Worm (Caenorhabditis elegans) whole organism, late embryonic: Measurements from ENCODE around the gene fcd-2.
A peak's percentile ranks its signal among the peaks of the same experiment; 100 is the strongest.

ENCODE experiments used
- K09A11.1 ChIP-seq: sonication (generic microtip); optimal IDR thresholded peaks from 2 replicates; lab custom pipeline; 2017; ENCODE audit warnings: antibody characterized with exemption, mild to moderate bottlenecking, missing genetic modification characterization, missing compliant biosample characterization; ENCODE audit not compliant: insufficient read depth
- T23F11.4 ChIP-seq: fragments of 200-800 bp; sonication (Bioruptor generic); optimal IDR thresholded peaks from 2 replicates; lab custom pipeline; 2018; ENCODE audit warnings: mild to moderate bottlenecking, missing genetic modification characterization, missing compliant biosample characterization
- ahr-1 ChIP-seq: sonication (generic microtip); optimal IDR thresholded peaks from 2 replicates; lab custom pipeline; 2016; ENCODE audit warnings: missing genetic modification characterization, missing compliant biosample characterization
- ama-1 ChIP-seq: fragments of 150-350 bp; optimal IDR thresholded peaks from 2 replicates; lab custom pipeline; 2014
- ceh-18 ChIP-seq: sonication (generic microtip); optimal IDR thresholded peaks from 2 replicates; lab custom pipeline; 2016; ENCODE audit warnings: missing genetic modification characterization, missing compliant biosample characterization
- ceh-24 ChIP-seq: sonication (generic microtip); optimal IDR thresholded peaks from 2 replicates; lab custom pipeline; 2016; ENCODE audit warnings: mild to moderate bottlenecking, missing genetic modification characterization, missing compliant biosample characterization
- ceh-30 ChIP-seq: fragments of 150-350 bp; optimal IDR thresholded peaks from 2 replicates; lab custom pipeline; 2014; ENCODE audit warnings: missing biosample characterization, missing genetic modification characterization
- ceh-31 ChIP-seq: sonication (generic microtip); optimal IDR thresholded peaks from 2 replicates; lab custom pipeline; 2016; ENCODE audit warnings: missing genetic modification characterization, missing compliant biosample characterization
- ceh-34 ChIP-seq: sonication (generic microtip); optimal IDR thresholded peaks from 2 replicates; lab custom pipeline; 2016; ENCODE audit warnings: mild to moderate bottlenecking, missing genetic modification characterization, missing compliant biosample characterization
- ceh-45 ChIP-seq: fragments of 200-800 bp; sonication (Bioruptor generic); IDR thresholded peaks from 2 replicates; pipeline ENCODE4 v1.3.6; 2022; ENCODE audit warnings: missing genetic modification reagents, missing genetic modification characterization, missing compliant biosample characterization
- ceh-9 ChIP-seq: sonication (generic microtip); optimal IDR thresholded peaks from 2 replicates; lab custom pipeline; 2016; ENCODE audit warnings: mild to moderate bottlenecking, missing genetic modification characterization, inconsistent platforms, missing compliant biosample characterization
- dve-1 ChIP-seq: sonication (generic microtip); optimal IDR thresholded peaks from 2 replicates; lab custom pipeline; 2017; ENCODE audit warnings: antibody characterized with exemption, mild to moderate bottlenecking, missing genetic modification characterization, missing compliant biosample characterization
- elt-2 ChIP-seq: sonication (generic microtip); optimal IDR thresholded peaks from 2 replicates; lab custom pipeline; 2016; ENCODE audit warnings: missing genetic modification reagents, missing genetic modification characterization, missing compliant biosample characterization
- elt-4 ChIP-seq: sonication (generic microtip); optimal IDR thresholded peaks from 2 replicates; lab custom pipeline; 2016; ENCODE audit warnings: missing genetic modification characterization, missing compliant biosample characterization
- eyg-1 ChIP-seq: sonication (generic microtip); optimal IDR thresholded peaks from 2 replicates; lab custom pipeline; 2016; ENCODE audit warnings: missing genotype, missing genetic modification characterization, missing compliant biosample characterization
- fax-1 ChIP-seq: sonication (generic microtip); optimal IDR thresholded peaks from 2 replicates; lab custom pipeline; 2016; ENCODE audit warnings: missing genotype, missing genetic modification characterization, missing compliant biosample characterization
- fkh-10 ChIP-seq: fragments of 150-350 bp; optimal IDR thresholded peaks from 2 replicates; lab custom pipeline; 2014; ENCODE audit warnings: missing biosample characterization, missing genetic modification reagents, missing genetic modification characterization
- fkh-6 ChIP-seq: sonication (generic microtip); optimal IDR thresholded peaks from 2 replicates; lab custom pipeline; 2016; ENCODE audit warnings: missing genetic modification characterization, missing compliant biosample characterization
- gmeb-2 ChIP-seq: sonication (generic microtip); optimal IDR thresholded peaks from 2 replicates; lab custom pipeline; 2016; ENCODE audit warnings: missing genetic modification characterization, inconsistent platforms, missing compliant biosample characterization
- hlh-13 ChIP-seq: fragments of 200-800 bp; sonication (Bioruptor generic); optimal IDR thresholded peaks from 2 replicates; lab custom pipeline; 2018; ENCODE audit warnings: mild to moderate bottlenecking, missing genetic modification characterization, missing compliant biosample characterization
- hlh-15 ChIP-seq: sonication (generic microtip); optimal IDR thresholded peaks from 2 replicates; lab custom pipeline; 2016; ENCODE audit warnings: missing genetic modification characterization, missing compliant biosample characterization
- hlh-30 ChIP-seq: sonication (generic microtip); optimal IDR thresholded peaks from 2 replicates; lab custom pipeline; 2017; ENCODE audit warnings: antibody characterized with exemption, missing genetic modification characterization, missing compliant biosample characterization; ENCODE audit not compliant: insufficient read depth
- hlh-8 ChIP-seq: sonication (generic microtip); optimal IDR thresholded peaks from 2 replicates; lab custom pipeline; 2016; ENCODE audit warnings: missing genotype, missing genetic modification characterization, missing compliant biosample characterization
- lin-11 ChIP-seq: fragments of 200-800 bp; sonication (Bioruptor generic); optimal IDR thresholded peaks from 2 replicates; lab custom pipeline; 2018; ENCODE audit warnings: mild to moderate bottlenecking, missing genetic modification characterization, missing compliant biosample characterization
- mec-3 ChIP-seq: sonication (generic microtip); optimal IDR thresholded peaks from 2 replicates; lab custom pipeline; 2016; ENCODE audit warnings: borderline replicate concordance, missing genetic modification characterization, missing compliant biosample characterization
- nfya-1 ChIP-seq: sonication (generic microtip); optimal IDR thresholded peaks from 2 replicates; lab custom pipeline; 2017; ENCODE audit warnings: missing genetic modification characterization, mild to moderate bottlenecking, missing compliant biosample characterization, antibody characterized with exemption, moderate library complexity
- nhr-11 ChIP-seq: fragments of 150-350 bp; optimal IDR thresholded peaks from 2 replicates; lab custom pipeline; 2014; ENCODE audit warnings: missing biosample characterization, missing genetic modification characterization
- nhr-232 ChIP-seq: sonication (generic microtip); optimal IDR thresholded peaks from 2 replicates; lab custom pipeline; 2016; ENCODE audit warnings: missing genetic modification characterization, missing compliant biosample characterization
- npax-4 ChIP-seq: sonication (generic microtip); optimal IDR thresholded peaks from 2 replicates; lab custom pipeline; 2016; ENCODE audit warnings: missing genetic modification characterization, missing compliant biosample characterization
- odd-2 ChIP-seq: sonication (generic microtip); optimal IDR thresholded peaks from 2 replicates; lab custom pipeline; 2017; ENCODE audit warnings: antibody characterized with exemption, mild to moderate bottlenecking, missing genetic modification characterization, missing compliant biosample characterization
- pag-3 ChIP-seq: sonication (generic microtip); optimal IDR thresholded peaks from 2 replicates; lab custom pipeline; 2016; ENCODE audit warnings: missing compliant biosample characterization, missing genetic modification characterization, borderline replicate concordance
- pax-1 ChIP-seq: fragments of 150-350 bp; optimal IDR thresholded peaks from 2 replicates; lab custom pipeline; 2014; ENCODE audit warnings: missing biosample characterization, missing genetic modification characterization
- pha-2 ChIP-seq: sonication (generic microtip); optimal IDR thresholded peaks from 2 replicates; lab custom pipeline; 2017; ENCODE audit warnings: mild to moderate bottlenecking, missing genetic modification characterization, missing compliant biosample characterization
- pha-4 ChIP-seq: fragments of 150-350 bp; optimal IDR thresholded peaks from 2 replicates; lab custom pipeline; 2018; ENCODE audit warnings: missing biosample characterization, missing genetic modification reagents, missing genetic modification characterization
- pros-1 ChIP-seq: fragments of 150-350 bp; optimal IDR thresholded peaks from 2 replicates; lab custom pipeline; 2014; ENCODE audit warnings: missing biosample characterization, missing genetic modification reagents, missing genetic modification characterization
- ref-2 ChIP-seq: sonication (generic microtip); optimal IDR thresholded peaks from 2 replicates; lab custom pipeline; 2016; ENCODE audit warnings: missing genetic modification characterization, missing compliant biosample characterization
- sox-2 ChIP-seq: fragments of 200-800 bp; sonication (Bioruptor generic); IDR thresholded peaks from 2 replicates; pipeline ENCODE4 v1.3.6; 2022; ENCODE audit warnings: missing genetic modification reagents, missing genetic modification characterization, missing compliant biosample characterization
- syd-9 ChIP-seq: sonication (generic microtip); optimal IDR thresholded peaks from 2 replicates; lab custom pipeline; 2016; ENCODE audit warnings: mild to moderate bottlenecking, missing genetic modification characterization, moderate library complexity, missing compliant biosample characterization
- tbx-7 ChIP-seq: sonication (generic microtip); optimal IDR thresholded peaks from 2 replicates; lab custom pipeline; 2016; ENCODE audit warnings: missing genotype, missing genetic modification characterization, missing compliant biosample characterization

fcd-2 gene

DNA sequence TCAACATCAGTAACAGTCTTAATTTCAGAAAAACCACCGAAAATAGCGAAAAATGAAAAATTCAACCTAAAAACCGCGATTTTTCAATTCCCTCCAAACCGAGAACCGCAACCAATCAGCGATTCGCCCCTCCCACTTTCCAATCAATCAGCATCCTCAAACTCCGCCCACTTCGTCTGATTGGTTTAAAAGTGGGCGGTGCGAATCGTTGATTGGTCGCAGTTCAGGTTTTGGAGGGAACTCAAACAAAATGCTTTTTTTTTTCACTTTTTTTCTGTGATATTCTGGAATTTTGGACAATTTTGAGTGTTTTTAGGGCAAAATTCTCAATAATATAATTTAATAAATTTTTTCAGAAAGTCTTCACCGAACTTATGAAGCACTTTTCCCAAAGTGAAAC lies 2.4 kb downstream of the fcd-2 start:
- TF ChIP-seq pag-3, result no peak
- TF ChIP-seq sox-2 (GFP tag; lab: Robert Waterston, UW), result no peak
- TF ChIP-seq ref-2 (tag; lab: Kevin White, UChicago), result no peak
- peak; percentile 85 for TF ChIP-seq nfya-1 (tag; lab: Kevin White, UChicago)

DNA sequence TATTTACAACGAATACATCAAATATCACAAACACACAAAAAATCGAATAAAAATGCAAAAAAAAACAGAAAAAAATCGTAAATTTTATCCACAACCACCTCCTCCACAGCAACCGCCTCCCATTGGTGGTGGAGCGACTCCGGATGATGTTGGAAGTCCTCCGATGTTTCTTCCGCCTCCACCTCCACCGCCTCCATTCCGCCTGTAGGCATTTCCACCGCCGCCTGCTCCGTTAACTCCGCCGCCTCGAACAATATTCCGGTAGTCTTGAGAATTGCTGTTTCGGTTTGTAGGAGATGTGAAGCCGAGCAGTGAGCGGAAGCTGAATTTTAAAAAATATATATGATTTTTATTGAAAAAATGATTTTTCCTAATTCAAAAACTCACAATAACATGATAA lies 2.9 kb downstream of the fcd-2 start:
- TF ChIP-seq dve-1 (tag; lab: Kevin White, UChicago) (no peak), elt-2 (no peak), npax-4 (no peak), ceh-9 (tag; lab: Kevin White, UChicago) (no peak), syd-9 (tag; lab: Kevin White, UChicago) (no peak), sox-2 (GFP tag; lab: Robert Waterston, UW) (no peak)

DNA sequence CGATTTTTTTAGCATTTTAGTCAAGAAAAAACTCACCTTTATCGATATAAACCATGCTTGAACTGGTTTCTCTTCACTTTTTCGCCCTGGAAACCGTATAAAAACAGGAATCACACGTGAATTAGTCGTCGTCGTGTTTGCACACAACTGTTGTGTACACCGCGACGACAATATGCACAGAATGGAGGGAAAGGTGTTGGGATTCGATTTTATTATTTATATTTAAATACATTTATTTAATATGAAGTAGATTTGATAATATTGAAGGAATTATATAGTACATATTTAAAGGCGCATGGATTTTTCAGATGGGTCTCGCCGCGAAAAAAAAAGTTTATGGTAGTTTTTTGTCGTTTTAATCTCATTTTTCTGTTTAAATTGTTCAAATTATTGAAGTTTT lies 3.4 kb downstream of the fcd-2 start, which contains the start of gene Y41E3.8:
TSS of gene Y41E3.8 (minus strand) at position 88 of the 400 bp plus-strand sequence.
- TF ChIP-seq nfya-1 (tag; lab: Kevin White, UChicago) (peak; percentile 32), hlh-15 (tag; lab: Kevin White, UChicago) (no peak)

DNA sequence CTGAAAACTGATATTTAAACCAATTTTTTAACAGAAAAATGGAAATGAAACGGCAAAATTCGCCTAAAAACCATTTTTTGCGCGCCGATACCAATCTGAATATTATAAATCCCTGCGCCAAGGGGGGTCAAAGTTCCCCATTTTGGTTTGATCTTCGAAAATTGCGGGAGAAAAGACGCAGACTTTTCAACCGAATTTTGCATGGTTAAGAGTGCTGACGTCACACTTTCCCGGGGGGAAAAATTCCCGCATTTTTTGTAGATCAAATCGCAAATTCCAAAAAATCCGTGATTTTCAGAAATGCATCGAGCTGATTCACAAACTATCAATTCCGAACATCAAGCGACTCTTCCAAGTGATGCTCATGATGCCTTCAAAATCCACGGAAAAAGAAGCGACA lies 4.1 kb downstream of the fcd-2 start:
- TF ChIP-seq ref-2 (tag; lab: Kevin White, UChicago), result no peak
- no peak for TF ChIP-seq T23F11.4 (GFP tag; lab: Kevin White, UChicago)
- no peak for TF ChIP-seq ceh-24 (tag; lab: Kevin White, UChicago)
- TF ChIP-seq fkh-6 (tag; lab: Kevin White, UChicago), result no peak
- TF ChIP-seq fkh-10 (GFP tag; lab: Kevin White, UChicago), result no peak
- no peak for TF ChIP-seq nhr-232
- no peak for TF ChIP-seq ceh-30 (tag; lab: Kevin White, UChicago)

DNA sequence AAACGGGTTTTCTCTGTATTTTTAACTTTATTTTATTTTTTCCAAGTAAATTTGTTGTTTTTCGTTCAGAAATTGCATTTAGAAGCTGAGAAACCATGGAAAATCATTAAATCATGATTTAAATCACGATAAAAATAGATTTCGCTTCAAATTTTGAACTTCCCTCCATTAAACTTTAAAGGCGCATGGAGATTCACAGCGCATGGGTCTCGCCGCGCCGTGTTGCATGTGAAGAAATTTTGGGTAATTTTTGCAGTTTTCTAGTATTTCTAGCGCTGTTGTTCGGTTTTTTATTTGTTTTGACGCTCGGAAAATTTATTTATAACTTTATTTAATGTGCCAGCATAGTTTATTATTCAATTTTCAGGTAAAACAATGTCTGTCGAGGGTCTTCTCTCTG lies 11.5 kb downstream of the fcd-2 start, which contains the start of gene eef-1B.2:
TSS of gene eef-1B.2 (plus strand) at position 358 of the 400 bp plus-strand sequence.
- peak; percentile 13 for TF ChIP-seq dve-1 (tag; lab: Kevin White, UChicago)
- peak; percentile 21 for TF ChIP-seq pax-1 (tag; lab: Kevin White, UChicago)
- peak; percentile 46 for TF ChIP-seq nfya-1 (tag; lab: Kevin White, UChicago)
- TF ChIP-seq ahr-1 (tag; lab: Kevin White, UChicago), result no peak
- peak; percentile 14 for TF ChIP-seq ceh-31 (tag; lab: Kevin White, UChicago)

DNA sequence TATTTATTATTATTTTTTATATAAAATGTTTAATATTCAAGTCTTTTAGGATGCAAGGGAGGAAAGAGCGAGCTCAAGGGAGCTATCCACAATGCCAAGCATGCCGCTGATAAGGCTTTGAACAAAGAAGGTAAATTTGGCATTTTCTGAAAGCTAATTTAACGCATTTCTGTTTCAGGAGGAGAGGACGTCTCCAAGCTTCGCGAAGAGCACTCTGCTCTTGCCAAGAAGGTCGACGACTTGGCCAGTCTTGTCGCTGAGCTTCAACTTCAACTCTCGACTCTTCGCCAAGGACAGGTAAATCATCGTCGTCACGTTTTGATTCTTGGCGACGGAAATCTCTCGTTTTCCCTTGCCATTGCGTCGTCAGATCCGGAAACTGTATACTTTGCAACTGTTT lies 12.0 kb downstream of the fcd-2 start:
- TF ChIP-seq ceh-24 (tag; lab: Kevin White, UChicago) (no peak), hlh-13 (GFP tag; lab: Kevin White, UChicago) (no peak), eyg-1 (no peak), elt-4 (no peak)

DNA sequence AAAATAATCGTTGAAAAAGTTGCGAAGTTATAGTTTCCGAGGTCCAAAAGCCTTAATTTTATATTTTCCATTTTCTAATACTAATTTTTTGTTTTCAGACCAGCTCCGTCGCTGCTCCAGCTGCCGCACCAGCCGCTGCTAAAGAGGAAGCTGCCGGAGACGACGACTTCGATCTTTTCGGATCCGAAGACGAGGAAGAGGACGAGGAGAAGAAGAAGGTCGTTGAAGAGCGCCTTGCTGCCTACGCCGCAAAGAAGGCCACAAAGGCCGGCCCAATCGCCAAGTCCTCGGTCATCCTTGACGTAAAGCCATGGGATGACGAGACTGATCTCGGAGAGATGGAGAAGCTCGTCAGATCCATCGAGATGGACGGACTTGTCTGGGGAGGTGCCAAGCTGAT lies 13.3 kb downstream of the fcd-2 start:
- TF ChIP-seq pha-4, result no peak
- no peak for TF ChIP-seq gmeb-2 (tag; lab: Kevin White, UChicago)
- no peak for TF ChIP-seq syd-9 (tag; lab: Kevin White, UChicago)
- TF ChIP-seq hlh-8, result no peak
- no peak for TF ChIP-seq mec-3
- no peak for TF ChIP-seq sox-2 (GFP tag; lab: Robert Waterston, UW)
- TF ChIP-seq tbx-7 (tag; lab: Kevin White, UChicago), result no peak
- TF ChIP-seq pha-2 (tag; lab: Kevin White, UChicago), result no peak

DNA sequence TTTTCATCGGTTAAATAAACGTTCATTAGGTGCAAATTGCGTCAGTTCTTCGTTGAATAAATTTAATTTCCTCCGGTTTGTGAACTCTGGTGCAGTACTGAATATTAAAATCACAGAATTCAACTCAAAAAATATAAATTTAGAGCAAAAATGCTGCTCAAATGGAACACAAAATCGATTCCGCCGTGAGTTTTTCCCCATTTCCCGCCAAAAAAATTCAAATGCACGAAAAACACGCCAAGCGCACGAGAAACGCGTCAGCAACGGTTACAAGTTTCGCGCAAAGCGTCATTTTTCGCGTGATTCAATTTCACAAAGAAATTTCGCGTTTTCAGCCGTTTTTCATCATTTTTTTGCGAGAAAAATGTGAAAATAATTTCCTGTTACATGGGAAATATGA lies 14.0 kb downstream of the fcd-2 start, which contains the start of gene hrpu-1:
TSS of gene hrpu-1 (plus strand) at position 140 of the 400 bp plus-strand sequence.
- TF ChIP-seq pag-3 (no peak), dve-1 (tag; lab: Kevin White, UChicago) (peak; percentile 47), pros-1 (tag; lab: Kevin White, UChicago) (no peak), odd-2 (tag; lab: Kevin White, UChicago) (no peak), fax-1 (tag; lab: Kevin White, UChicago) (no peak), elt-4 (no peak), ama-1 (no peak), hlh-30 (tag; lab: Kevin White, UChicago) (peak; percentile 42), nhr-11 (tag; lab: Kevin White, UChicago) (no peak), pha-2 (tag; lab: Kevin White, UChicago) (no peak), ceh-34 (tag; lab: Kevin White, UChicago) (peak; percentile 51), lin-11 (tag; lab: Kevin White, UChicago) (no peak), ceh-18 (tag; lab: Kevin White, UChicago) (peak; percentile 46), ceh-45 (GFP tag; lab: Robert Waterston, UW) (no peak), K09A11.1 (tag; lab: Kevin White, UChicago) (no peak), sox-2 (GFP tag; lab: Robert Waterston, UW) (no peak)
